Worm (Caenorhabditis elegans): ENCODE results near the gene K09C8.9.
A peak's percentile ranks its signal among the peaks of the same experiment; 100 is the strongest.

K09C8.9 gene

DNA sequence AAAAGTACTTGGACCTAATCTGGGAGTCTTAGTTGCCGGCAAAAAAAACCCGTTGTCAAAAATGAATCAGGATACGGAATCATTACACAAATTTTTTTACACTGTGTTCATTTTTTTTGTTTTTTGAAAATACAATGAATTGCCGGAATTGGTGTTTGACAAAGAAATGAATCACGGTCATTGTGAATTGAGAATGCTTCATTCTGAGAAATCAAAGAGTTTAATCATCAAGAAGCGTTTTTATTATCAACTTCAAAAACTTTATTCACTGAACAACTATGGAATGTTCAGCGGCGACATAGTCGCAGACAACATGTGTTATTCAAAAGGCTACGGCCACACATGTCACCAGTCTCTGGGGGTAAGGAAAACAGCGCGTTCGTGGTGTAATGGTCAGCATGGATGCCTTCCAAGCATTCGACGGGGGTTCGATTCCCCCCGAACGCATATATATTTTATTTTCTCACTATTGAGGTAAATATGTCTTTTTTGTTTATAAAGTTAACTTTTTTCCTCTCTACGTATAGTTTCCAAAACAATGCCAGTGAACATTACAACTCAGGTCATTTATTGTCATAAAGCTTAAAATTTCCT lies 4.0 kb downstream of the K09C8.9 start, which contains the start of gene nas-10 (continued):
- TF ChIP-seq zip-5 (tag; optimal IDR thresholded peaks at IDR 0.05) (peak; percentile 58), fax-1 (tag; optimal IDR thresholded peaks at IDR 0.05) (peak; percentile 77), lim-6 (tag; optimal IDR thresholded peaks at IDR 0.05) (peak; percentile 46), syd-9 (tag; optimal IDR thresholded peaks at IDR 0.05) (peak; percentile 82), C38D4.7 (GFP tag; optimal IDR thresholded peaks at IDR 0.05) (peak; percentile 73), Y22D7AL.16 (tag; optimal IDR thresholded peaks at IDR 0.05) (peak; percentile 72), sdc-2 (tag; optimal IDR thresholded peaks at IDR 0.05) (peak; percentile 84), tbx-7 (tag; optimal IDR thresholded peaks at IDR 0.05) (peak; percentile 21), npax-4 (tag; optimal IDR thresholded peaks at IDR 0.05) (peak; percentile 68), odd-2 (tag; optimal IDR thresholded peaks at IDR 0.05) (peak; percentile 38), nfya-1 (tag; optimal IDR thresholded peaks at IDR 0.05) (peak; percentile 56), unc-86 (tag; optimal IDR thresholded peaks at IDR 0.05) (peak; percentile 73), ceh-19 (GFP tag; optimal IDR thresholded peaks at IDR 0.05) (peak; percentile 83), unc-55 (GFP tag; optimal IDR thresholded peaks at IDR 0.05) (no peak), unc-42 (tag; optimal IDR thresholded peaks at IDR 0.05) (peak; percentile 37), ceh-24 (tag; optimal IDR thresholded peaks at IDR 0.05) (peak; percentile 44), pha-2 (tag; optimal IDR thresholded peaks at IDR 0.05) (peak; percentile 57), sox-2 (GFP tag; IDR thresholded peaks at IDR 0.05) (peak; percentile 51), ceh-2 (tag; optimal IDR thresholded peaks at IDR 0.05) (peak; percentile 75), K02D7.2 (tag; optimal IDR thresholded peaks at IDR 0.05) (peak; percentile 81), C08G9.2 (tag; optimal IDR thresholded peaks at IDR 0.05) (peak; percentile 57), dmd-4 (tag; optimal IDR thresholded peaks at IDR 0.05; ENCODE audit: borderline replicate concordance) (peak; percentile 60), ceh-30 (tag; optimal IDR thresholded peaks at IDR 0.05) (no peak), pax-1 (tag; optimal IDR thresholded peaks at IDR 0.05) (no peak), ceh-6 (GFP tag; optimal IDR thresholded peaks at IDR 0.05) (peak; percentile 80), hlh-8 (tag; optimal IDR thresholded peaks at IDR 0.05) (peak; percentile 82), ceh-14 (tag; optimal IDR thresholded peaks at IDR 0.05) (peak; percentile 60), pha-4 (tag; optimal IDR thresholded peaks at IDR 0.05) (no peak), ref-2 (tag; optimal IDR thresholded peaks at IDR 0.05) (peak; percentile 58), ceh-18 (tag; optimal IDR thresholded peaks at IDR 0.05) (peak; percentile 47), K09A11.1 (tag; optimal IDR thresholded peaks at IDR 0.05; ENCODE audit: insufficient read depth) (peak; percentile 75), unc-3 (GFP tag; conservative IDR thresholded peaks at IDR 0.05) (peak; percentile 78), unc-3 (tag; optimal IDR thresholded peaks at IDR 0.05) (peak; percentile 84), che-1 (tag; optimal IDR thresholded peaks at IDR 0.05) (peak; percentile 84), ceh-45 (GFP tag; IDR thresholded peaks at IDR 0.05) (peak; percentile 82), pqm-1 (tag; optimal IDR thresholded peaks at IDR 0.05) (peak; percentile 49), fkh-6 (tag; optimal IDR thresholded peaks at IDR 0.05) (peak; percentile 81), ets-4 (tag; optimal IDR thresholded peaks at IDR 0.05) (peak; percentile 34), pat-9 (tag; optimal IDR thresholded peaks at IDR 0.05) (peak; percentile 86), nhr-11 (tag; optimal IDR thresholded peaks at IDR 0.05) (no peak), lin-11 (tag; optimal IDR thresholded peaks at IDR 0.05) (peak; percentile 73), elt-4 (tag; optimal IDR thresholded peaks at IDR 0.05) (no peak), ceh-31 (tag; optimal IDR thresholded peaks at IDR 0.05) (peak; percentile 31), pag-3 (tag; optimal IDR thresholded peaks at IDR 0.05; ENCODE audit: borderline replicate concordance) (peak; percentile 14), ceh-34 (tag; optimal IDR thresholded peaks at IDR 0.05) (peak; percentile 82), tbx-2 (tag; optimal IDR thresholded peaks at IDR 0.05) (peak; percentile 80), ceh-22 (tag; optimal IDR thresholded peaks at IDR 0.05) (no peak), eyg-1 (tag; optimal IDR thresholded peaks at IDR 0.05) (peak; percentile 73)
